Worm (Caenorhabditis elegans) whole organism, young adult: Measurements from ENCODE around the gene toh-1.

Experiments used
- C06A6.2 ChIP-seq: fragments of 200-800 bp; sonication (Bioruptor generic); conservative IDR thresholded peaks from 2 replicates; pipeline ENCODE4 v1.3.6; 2022; ENCODE audit warnings: missing genetic modification characterization, missing compliant biosample characterization
- T07F8.4 ChIP-seq: sonication (generic microtip); optimal IDR thresholded peaks from 2 replicates; lab custom pipeline; 2016; ENCODE audit warnings: mild to moderate bottlenecking, missing genetic modification characterization, moderate library complexity, missing compliant biosample characterization
- Y53F4B.3 ChIP-seq: fragments of 200-800 bp; sonication (Bioruptor generic); IDR thresholded peaks from 2 replicates; pipeline ENCODE4 v1.3.6; 2022; ENCODE audit warnings: missing genetic modification reagents, missing genetic modification characterization, missing compliant biosample characterization
- Y79H2A.3 ChIP-seq: fragments of 200-800 bp; sonication (Bioruptor generic); conservative IDR thresholded peaks from 2 replicates; pipeline ENCODE4 v1.3.6; 2022; ENCODE audit warnings: missing genetic modification reagents, missing genetic modification characterization, missing compliant biosample characterization
- ceh-27 ChIP-seq: fragments of 200-800 bp; sonication (Bioruptor generic); optimal IDR thresholded peaks from 2 replicates; lab custom pipeline; 2018; ENCODE audit warnings: mild to moderate bottlenecking, missing genetic modification characterization, moderate library complexity, missing compliant biosample characterization
- fkh-3 ChIP-seq: sonication (generic microtip); optimal IDR thresholded peaks from 2 replicates; lab custom pipeline; 2016; ENCODE audit warnings: mild to moderate bottlenecking, missing genetic modification characterization, missing compliant biosample characterization
- nhr-179 ChIP-seq: sonication (generic microtip); optimal IDR thresholded peaks from 2 replicates; lab custom pipeline; 2016; ENCODE audit warnings: mild to moderate bottlenecking, missing genetic modification characterization, missing compliant biosample characterization
- nhr-80 ChIP-seq: sonication (generic microtip); optimal IDR thresholded peaks from 2 replicates; lab custom pipeline; 2016; ENCODE audit warnings: missing genetic modification characterization, missing compliant biosample characterization
- nhr-90 ChIP-seq: sonication (generic microtip); optimal IDR thresholded peaks from 2 replicates; lab custom pipeline; 2016; ENCODE audit warnings: missing genotype, mild to moderate bottlenecking, missing genetic modification characterization, missing compliant biosample characterization
- repo-1 ChIP-seq: sonication (generic microtip); optimal IDR thresholded peaks from 2 replicates; lab custom pipeline; 2017; ENCODE audit warnings: mild to moderate bottlenecking, missing genetic modification characterization, missing compliant biosample characterization
- sdz-38 ChIP-seq: sonication (generic microtip); optimal IDR thresholded peaks from 2 replicates; lab custom pipeline; 2016; ENCODE audit warnings: missing genotype, missing genetic modification characterization, missing compliant biosample characterization
- unc-62 ChIP-seq: fragments of 150-350 bp; optimal IDR thresholded peaks from 2 replicates; lab custom pipeline; 2014; ENCODE audit warnings: missing biosample characterization, missing genetic modification reagents, missing genetic modification characterization
- ztf-3 ChIP-seq: fragments of 200-800 bp; sonication (Bioruptor generic); optimal IDR thresholded peaks from 2 replicates; lab custom pipeline; 2018; ENCODE audit warnings: mild to moderate bottlenecking, missing genetic modification characterization, missing compliant biosample characterization

DNA sequence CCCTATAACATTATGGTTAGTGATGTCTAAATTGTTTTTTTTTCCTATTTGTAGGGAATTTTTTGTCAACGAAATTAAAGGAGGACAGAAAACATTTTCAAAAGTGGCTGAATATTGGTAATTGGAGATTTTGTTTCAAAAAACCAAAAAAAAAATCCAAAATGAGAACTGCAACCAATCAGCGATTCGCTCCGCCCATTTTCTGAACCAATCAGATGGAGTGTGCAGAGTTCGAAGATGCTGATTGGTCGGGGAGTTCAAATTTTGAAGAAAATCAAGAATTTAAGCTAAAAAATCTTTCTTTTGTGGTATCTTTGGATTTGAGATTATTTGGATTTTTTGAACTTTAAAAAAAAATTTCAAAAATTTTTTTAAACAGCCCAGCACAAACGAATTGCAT lies 10.4 kb downstream of the toh-1 start:
- TF ChIP-seq Y53F4B.3 (GFP tag; lab: Robert Waterston, UW) (no peak), T07F8.4 (no peak), nhr-179 (tag; lab: Kevin White, UChicago) (no peak), sdz-38 (tag; lab: Kevin White, UChicago) (no peak), nhr-90 (tag; lab: Kevin White, UChicago) (no peak), nhr-80 (no peak), repo-1 (no peak), ztf-3 (GFP tag; lab: Kevin White, UChicago) (no peak), ceh-27 (no peak), C06A6.2 (GFP tag; lab: Robert Waterston, UW) (no peak), fkh-3 (tag; lab: Kevin White, UChicago) (no peak), unc-62 (GFP tag; lab: Kevin White, UChicago) (no peak), Y79H2A.3 (GFP tag; lab: Robert Waterston, UW) (no peak)
